Fruit fly (Drosophila melanogaster) whole organism, embryonic: ENCODE results near the gene CG5290.

ENCODE experiments used
- Antp ChIP-seq: fragments of 200-800 bp; sonication (Bioruptor generic); optimal IDR thresholded peaks from 3 replicates; lab custom pipeline; 2016; ENCODE audit warnings: missing biosample characterization, missing genetic modification characterization
- CG10543 ChIP-seq: fragments of 200-800 bp; sonication (Bioruptor generic); optimal IDR thresholded peaks from 3 replicates; lab custom pipeline; 2017; ENCODE audit warnings: missing biosample characterization, mild to moderate bottlenecking, missing genetic modification characterization, moderate library complexity
- CG11085 ChIP-seq: fragments of 200-800 bp; sonication (Bioruptor generic); IDR thresholded peaks from 2 replicates; pipeline ENCODE4 v1.3.6; 2022; ENCODE audit warnings: missing biosample characterization, missing genetic modification characterization
- CG12942 ChIP-seq: fragments of 200-800 bp; sonication (Bioruptor generic); optimal IDR thresholded peaks from 3 replicates; lab custom pipeline; 2016; ENCODE audit warnings: missing biosample characterization, missing genetic modification characterization
- CG13296 ChIP-seq: fragments of 200-800 bp; sonication (Bioruptor generic); optimal IDR thresholded peaks from 3 replicates; lab custom pipeline; 2018; ENCODE audit warnings: missing biosample characterization, mild to moderate bottlenecking, missing genetic modification characterization
- CG13424 ChIP-seq: fragments of 200-800 bp; sonication (Bioruptor generic); optimal IDR thresholded peaks from 2 replicates; lab custom pipeline; 2019; ENCODE audit warnings: missing biosample characterization, mild to moderate bottlenecking, missing genetic modification characterization, moderate library complexity
- CG17361 ChIP-seq: fragments of 200-800 bp; sonication (Bioruptor generic); IDR thresholded peaks from 3 replicates; pipeline ENCODE4 v1.3.6; 2022; ENCODE audit warnings: missing biosample characterization, missing genetic modification characterization
- CG17912 ChIP-seq: fragments of 200-800 bp; sonication (Bioruptor generic); optimal IDR thresholded peaks from 2 replicates; lab custom pipeline; 2018; ENCODE audit warnings: missing biosample characterization, mild to moderate bottlenecking, missing genetic modification characterization
- CG18011 ChIP-seq: fragments of 200-800 bp; sonication (Bioruptor generic); optimal IDR thresholded peaks from 2 replicates; lab custom pipeline; 2017; ENCODE audit warnings: missing biosample characterization, missing genetic modification characterization, mild to moderate bottlenecking, moderate library complexity, missing genotype
- CG18619 ChIP-seq: fragments of 200-800 bp; sonication (Bioruptor generic); optimal IDR thresholded peaks from 3 replicates; lab custom pipeline; 2017; ENCODE audit warnings: missing biosample characterization, mild to moderate bottlenecking, missing genetic modification characterization
- CG32767 ChIP-seq: fragments of 200-800 bp; sonication (Bioruptor generic); IDR thresholded peaks from 2 replicates; pipeline ENCODE4 v1.3.6; 2022; ENCODE audit warnings: missing biosample characterization, missing genetic modification characterization
- CG3281 ChIP-seq: fragments of 200-800 bp; sonication (Bioruptor generic); optimal IDR thresholded peaks from 3 replicates; lab custom pipeline; 2017; ENCODE audit warnings: missing biosample characterization, mild to moderate bottlenecking, missing genetic modification characterization
- CG6254 ChIP-seq: fragments of 200-800 bp; sonication (Bioruptor generic); optimal IDR thresholded peaks from 3 replicates; lab custom pipeline; 2017; ENCODE audit warnings: mild to moderate bottlenecking, missing biosample characterization, missing genetic modification reagents, missing genetic modification characterization
- CG6272 ChIP-seq: fragments of 200-800 bp; sonication (Bioruptor generic); IDR thresholded peaks from 2 replicates; pipeline ENCODE4 v1.3.6; 2022; ENCODE audit warnings: missing biosample characterization, missing genetic modification characterization
- CG6791 ChIP-seq: fragments of 200-800 bp; sonication (Bioruptor generic); IDR thresholded peaks from 3 replicates; pipeline ENCODE4 v1.3.6; 2022; ENCODE audit warnings: missing biosample characterization, missing genetic modification characterization; ENCODE audit not compliant: partially characterized antibody
- CG7372 ChIP-seq: fragments of 200-800 bp; sonication (Bioruptor generic); IDR thresholded peaks from 2 replicates; pipeline ENCODE4 v1.3.6; 2022; ENCODE audit warnings: missing biosample characterization, missing genetic modification characterization
- Dad ChIP-seq: fragments of 200-800 bp; sonication (Bioruptor generic); optimal IDR thresholded peaks from 3 replicates; lab custom pipeline; 2016; ENCODE audit warnings: missing biosample characterization, missing genetic modification characterization
- Dll ChIP-seq: fragments of 200-800 bp; sonication (Bioruptor generic); IDR thresholded peaks from 4 replicates; pipeline ENCODE4 v1.3.6; 2022; ENCODE audit warnings: missing biosample characterization, missing genetic modification characterization; ENCODE audit not compliant: partially characterized antibody
- Eip74EF ChIP-seq, 2 experiments: fragments of 200-800 bp in 1 of 2; fragments of >200 bp in 1 of 2; sonication (Bioruptor generic) in 1 of 2; optimal IDR thresholded peaks; 2 replicates each; lab custom pipeline; 2017 to 2019; ENCODE audit warnings: missing biosample characterization in 2 of 2, missing genetic modification characterization in 2 of 2, mild to moderate bottlenecking in 1 of 2, moderate library complexity in 1 of 2
- H15 ChIP-seq: fragments of 200-800 bp; sonication (Bioruptor generic); IDR thresholded peaks from 3 replicates; pipeline ENCODE4 v1.3.6; 2022; ENCODE audit warnings: missing biosample characterization, missing genetic modification characterization
- Hmx ChIP-seq: fragments of 200-800 bp; sonication (Bioruptor generic); optimal IDR thresholded peaks from 2 replicates; lab custom pipeline; 2016; ENCODE audit warnings: missing biosample characterization, missing genetic modification characterization
- Jarid2 ChIP-seq: fragments of 200-800 bp; sonication (Bioruptor generic); optimal IDR thresholded peaks from 3 replicates; lab custom pipeline; 2017; ENCODE audit warnings: mild to moderate bottlenecking, missing biosample characterization, missing genetic modification reagents, missing genetic modification characterization
- Lim3 ChIP-seq: fragments of 200-800 bp; sonication (Bioruptor generic); IDR thresholded peaks from 2 replicates; pipeline ENCODE4 v1.3.6; 2022; ENCODE audit warnings: missing biosample characterization, missing genetic modification characterization
- MESR4 ChIP-seq: fragments of 200-800 bp; sonication (Bioruptor generic); optimal IDR thresholded peaks from 2 replicates; lab custom pipeline; 2018; ENCODE audit warnings: missing biosample characterization, mild to moderate bottlenecking, missing genetic modification characterization, moderate library complexity
- NC2β ChIP-seq: fragments of 200-800 bp; sonication (Bioruptor generic); optimal IDR thresholded peaks from 2 replicates; lab custom pipeline; 2016; ENCODE audit warnings: missing biosample characterization, missing genetic modification characterization
- NFAT ChIP-seq: fragments of 200-800 bp; sonication (Bioruptor generic); IDR thresholded peaks from 2 replicates; pipeline ENCODE4 v1.3.6; 2022; ENCODE audit warnings: missing biosample characterization, missing genetic modification characterization
- Oli ChIP-seq: fragments of 200-800 bp; sonication (Bioruptor generic); optimal IDR thresholded peaks from 2 replicates; lab custom pipeline; 2018; ENCODE audit warnings: missing biosample characterization, mild to moderate bottlenecking, missing genetic modification characterization, moderate library complexity
- Optix ChIP-seq: fragments of 200-800 bp; sonication (Bioruptor generic); IDR thresholded peaks from 3 replicates; pipeline ENCODE4 v1.3.6; 2022; ENCODE audit warnings: missing biosample characterization, missing genetic modification characterization
- Side ChIP-seq: fragments of 200-800 bp; sonication (Bioruptor generic); optimal IDR thresholded peaks from 2 replicates; lab custom pipeline; 2016; ENCODE audit warnings: missing biosample characterization, missing genetic modification characterization
- TFAM ChIP-seq: fragments of 200-800 bp; sonication (Bioruptor generic); optimal IDR thresholded peaks from 2 replicates; lab custom pipeline; 2017; ENCODE audit warnings: missing biosample characterization, missing genetic modification characterization, inconsistent platforms
- Tbp ChIP-seq: fragments of >200 bp; optimal IDR thresholded peaks from 2 replicates; lab custom pipeline; 2018; ENCODE audit warnings: missing biosample characterization, missing genetic modification characterization
- ash1 ChIP-seq: fragments of 200-800 bp; sonication (Bioruptor generic); optimal IDR thresholded peaks from 2 replicates; lab custom pipeline; 2018; ENCODE audit warnings: missing biosample characterization, mild to moderate bottlenecking, missing genetic modification characterization
- caup ChIP-seq: fragments of 200-800 bp; sonication (Bioruptor generic); optimal IDR thresholded peaks from 3 replicates; lab custom pipeline; 2017; ENCODE audit warnings: missing biosample characterization, mild to moderate bottlenecking, missing genetic modification characterization, moderate library complexity; ENCODE audit not compliant: severe bottlenecking
- ci ChIP-seq: fragments of 200-800 bp; sonication (Bioruptor generic); IDR thresholded peaks from 3 replicates; pipeline ENCODE4 v1.3.6; 2022; ENCODE audit warnings: missing biosample characterization, missing genetic modification characterization
- disco-r ChIP-seq: fragments of 200-800 bp; sonication (Bioruptor generic); optimal IDR thresholded peaks from 2 replicates; lab custom pipeline; 2016; ENCODE audit warnings: missing biosample characterization, missing genetic modification characterization
- dmrt11E ChIP-seq: fragments of 200-800 bp; sonication (Bioruptor generic); optimal IDR thresholded peaks from 3 replicates; lab custom pipeline; 2018; ENCODE audit warnings: missing biosample characterization, mild to moderate bottlenecking, missing genetic modification characterization, moderate library complexity
- fru ChIP-seq: fragments of >200 bp; optimal IDR thresholded peaks from 2 replicates; lab custom pipeline; 2017
- gcm2 ChIP-seq: fragments of 200-800 bp; sonication (Bioruptor generic); optimal IDR thresholded peaks from 2 replicates; lab custom pipeline; 2016; ENCODE audit warnings: missing biosample characterization, missing genetic modification characterization
- her ChIP-seq: fragments of 200-800 bp; sonication (Bioruptor generic); optimal IDR thresholded peaks from 2 replicates; lab custom pipeline; 2016; ENCODE audit warnings: missing biosample characterization, missing genetic modification characterization
- hkb ChIP-seq, 2 experiments: fragments of 200-800 bp in 1 of 2; fragments of >200 bp in 1 of 2; sonication (Bioruptor generic) in 1 of 2; IDR thresholded peaks in 1 of 2; optimal IDR thresholded peaks in 1 of 2; 2 replicates each; pipeline versions ENCODE4 v1.3.6 to Lab custom; 2017 to 2022; ENCODE audit warnings: missing biosample characterization in 1 of 2, missing genetic modification characterization in 1 of 2
- lilli ChIP-seq: fragments of 200-800 bp; sonication (Bioruptor generic); optimal IDR thresholded peaks from 3 replicates; lab custom pipeline; 2016; ENCODE audit warnings: missing biosample characterization, missing genetic modification characterization
- lmd ChIP-seq: fragments of 200-800 bp; sonication (Bioruptor generic); IDR thresholded peaks from 2 replicates; pipeline ENCODE4 v1.3.6; 2022; ENCODE audit warnings: missing biosample characterization, missing genetic modification characterization
- peb ChIP-seq: fragments of 200-800 bp; sonication (Bioruptor generic); IDR thresholded peaks from 2 replicates; pipeline ENCODE4 v1.3.6; 2022; ENCODE audit warnings: missing biosample characterization, missing genetic modification characterization
- scrt ChIP-seq: fragments of 200-800 bp; sonication (Bioruptor generic); optimal IDR thresholded peaks from 2 replicates; lab custom pipeline; 2018; ENCODE audit warnings: missing biosample characterization, mild to moderate bottlenecking, missing genetic modification characterization, moderate library complexity
- sob ChIP-seq: fragments of 200-800 bp; sonication (Bioruptor generic); IDR thresholded peaks from 2 replicates; pipeline ENCODE4 v1.3.6; 2022; ENCODE audit warnings: missing biosample characterization, missing genetic modification characterization
- stc ChIP-seq: fragments of 200-800 bp; sonication (Bioruptor generic); IDR thresholded peaks from 2 replicates; pipeline ENCODE4 v1.3.6; 2022; ENCODE audit warnings: missing biosample characterization, missing genetic modification characterization
- toy ChIP-seq: fragments of 200-800 bp; sonication (Bioruptor generic); IDR thresholded peaks from 2 replicates; pipeline ENCODE4 v1.3.6; 2022; ENCODE audit warnings: missing biosample characterization, missing genetic modification characterization
- trh ChIP-seq: fragments of 200-800 bp; sonication (Bioruptor generic); optimal IDR thresholded peaks from 2 replicates; lab custom pipeline; 2016; ENCODE audit warnings: missing biosample characterization, missing genetic modification characterization
- ttk ChIP-seq: fragments of 200-800 bp; sonication (Bioruptor generic); IDR thresholded peaks from 2 replicates; pipeline ENCODE4 v2.1.2; 2022; ENCODE audit warnings: missing biosample characterization, missing genetic modification characterization
- tup ChIP-seq: fragments of 200-800 bp; sonication (Bioruptor generic); optimal IDR thresholded peaks from 2 replicates; lab custom pipeline; 2016; ENCODE audit warnings: missing biosample characterization, mild to moderate bottlenecking, missing genetic modification characterization, moderate library complexity
- wdn ChIP-seq: fragments of 200-800 bp; sonication (Bioruptor generic); IDR thresholded peaks from 2 replicates; pipeline ENCODE4 v1.3.6; 2022; ENCODE audit warnings: missing biosample characterization, missing genetic modification characterization
- zfh2 ChIP-seq: fragments of 200-800 bp; sonication (Bioruptor generic); optimal IDR thresholded peaks from 2 replicates; lab custom pipeline; 2016; ENCODE audit warnings: missing biosample characterization, missing genetic modification characterization

Gene CG5290

dm6 chr3L:17961608-17962007 is 49.2 kb upstream of the CG5290 start (continued):
- TF ChIP-seq CG11085 (GFP tag; lab: Robert Waterston, UW) (peak; percentile 24; the same call in 1 of the 2 replicates), Dad (GFP tag; lab: Kevin White, UChicago) (no peak), CG12942 (GFP tag; lab: Kevin White, UChicago) (no peak), Dll (GFP tag; lab: Robert Waterston, UW) (no peak), gcm2 (no peak), NFAT (GFP tag; lab: Robert Waterston, UW) (peak; percentile 67), Optix (GFP tag; lab: Robert Waterston, UW) (no peak), CG13424 (no peak), trh (no peak), zfh2 (GFP tag; lab: Kevin White, UChicago) (no peak), CG6791 (peak; percentile 56; the same call in 2 of the 3 replicates), lmd (GFP tag; lab: Robert Waterston, UW) (no peak), Eip74EF (GFP tag; optimal IDR thresholded peaks at IDR 0.05; lab: Kevin White, UChicago) (no peak), dmrt11E (tag; lab: Kevin White, UChicago) (no peak), fru (no peak), toy (no peak), peb (GFP tag; lab: Robert Waterston, UW) (no peak), H15 (GFP tag; lab: Robert Waterston, UW) (no peak), scrt (GFP tag; lab: Kevin White, UChicago) (peak; percentile 48), sob (peak; percentile 55; the same call in 1 of the 2 replicates), CG18619 (peak; percentile 22), CG6254 (GFP tag; lab: Kevin White, UChicago) (no peak), lilli (peak; percentile 2), ttk (GFP tag; lab: Robert Waterston, UW) (no peak), Hmx (GFP tag; lab: Kevin White, UChicago) (no peak), CG7372 (no peak), hkb (optimal IDR thresholded peaks at IDR 0.05; lab: Kevin White, UChicago) (no peak), hkb (GFP tag; IDR thresholded peaks at IDR 0.05; lab: Robert Waterston, UW) (no peak), caup (peak; percentile 58), Antp (GFP tag; lab: Kevin White, UChicago) (no peak), TFAM (no peak), ci (peak; percentile 72; the same call in 2 of the 3 replicates), tup (GFP tag; lab: Kevin White, UChicago) (no peak), CG18011 (GFP tag; lab: Kevin White, UChicago) (no peak), Side (peak; percentile 50), MESR4 (GFP tag; lab: Kevin White, UChicago) (no peak), stc (no peak), wdn (GFP tag; lab: Robert Waterston, UW) (0 out of 2 replicates have a peak, but pooled peaks have one; percentile 11), CG17912 (no peak), CG17361 (GFP tag; lab: Robert Waterston, UW) (no peak), CG32767 (no peak), CG13296 (GFP tag; lab: Kevin White, UChicago) (peak; percentile 1), Tbp (GFP tag; lab: Kevin White, UChicago) (no peak), her (no peak), CG3281 (GFP tag; lab: Kevin White, UChicago) (peak; percentile 40), NC2β (GFP tag; lab: Kevin White, UChicago) (no peak), CG10543 (GFP tag; lab: Kevin White, UChicago) (peak; percentile 66), disco-r (GFP tag; lab: Kevin White, UChicago) (no peak), ash1 (GFP tag; lab: Kevin White, UChicago) (peak; percentile 41), Jarid2 (peak; percentile 93), CG6272 (GFP tag; lab: Robert Waterston, UW) (no peak), Lim3 (no peak), Oli (tag; lab: Kevin White, UChicago) (no peak)
